Worm (Caenorhabditis elegans) whole organism, L4/young adult: ENCODE measurements around the gene M02B1.3.

Experiments
- W03F9.2 ChIP-seq: fragments of 150-350 bp; optimal IDR thresholded peaks from 2 replicates; lab custom pipeline; 2014; ENCODE audit warnings: missing biosample characterization, missing genetic modification characterization
- dao-5 ChIP-seq: sonication (generic microtip); optimal IDR thresholded peaks from 2 replicates; lab custom pipeline; 2016; ENCODE audit warnings: missing genotype, missing genetic modification characterization, moderate library complexity, missing compliant biosample characterization
- him-1 ChIP-seq: sonication (generic microtip); optimal IDR thresholded peaks from 2 replicates; lab custom pipeline; 2016; ENCODE audit warnings: missing genotype, missing genetic modification reagents, missing genetic modification characterization, missing compliant biosample characterization

M02B1.3 gene

DNA sequence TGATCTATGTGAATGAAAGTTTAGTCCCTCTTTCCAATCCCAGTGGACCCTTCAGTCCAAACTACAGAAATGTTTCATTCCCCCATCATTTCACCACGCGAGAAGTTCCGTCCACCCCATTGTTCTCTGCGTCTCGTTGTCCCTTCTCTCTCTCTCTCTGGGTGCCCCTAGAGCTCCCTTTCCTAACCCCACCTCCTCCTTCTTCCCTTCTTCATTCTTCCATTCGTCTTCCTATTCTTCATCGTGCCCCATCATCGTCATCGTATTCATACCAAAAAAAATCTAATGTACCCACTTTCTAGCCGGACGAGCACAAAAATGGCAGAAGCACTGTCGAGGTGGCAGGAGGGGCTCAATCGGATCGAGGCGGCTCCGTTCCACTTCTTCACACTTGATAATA, at the start of gene M02B1.3:
Gene M02B1.3 (plus strand): TSS at position 301 of the 400 bp plus-strand sequence.
- no peak for TF ChIP-seq W03F9.2
- no peak for TF ChIP-seq him-1 (tag; lab: Kevin White, UChicago)
- no peak for TF ChIP-seq dao-5 (tag; lab: Kevin White, UChicago)

DNA sequence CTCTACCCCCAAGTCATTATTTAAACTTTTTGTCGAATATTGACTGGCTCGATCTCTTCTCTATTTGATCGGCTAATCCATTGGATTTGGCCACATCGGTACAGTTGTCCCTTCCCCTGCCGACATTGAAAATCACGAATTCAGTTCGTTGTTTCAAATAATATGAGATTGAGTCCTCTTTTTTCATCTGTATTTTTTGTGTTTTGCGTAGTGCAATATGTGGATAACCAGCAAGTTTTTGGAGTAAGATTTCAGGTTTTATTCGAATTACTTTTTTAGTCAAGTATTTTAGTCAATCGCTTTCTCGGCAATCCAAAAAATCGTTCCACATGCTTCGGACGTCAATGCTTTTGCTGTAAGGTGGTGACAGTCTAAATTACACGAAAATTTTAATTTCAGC, 47.2 kb upstream of the M02B1.3 start, which contains the start of gene F07C6.3:
Gene F07C6.3 (plus strand): TSS at position 148 of the 400 bp plus-strand sequence.
- no peak for TF ChIP-seq him-1 (tag; lab: Kevin White, UChicago)
- TF ChIP-seq W03F9.2 = no peak
- no peak for TF ChIP-seq dao-5 (tag; lab: Kevin White, UChicago)

DNA sequence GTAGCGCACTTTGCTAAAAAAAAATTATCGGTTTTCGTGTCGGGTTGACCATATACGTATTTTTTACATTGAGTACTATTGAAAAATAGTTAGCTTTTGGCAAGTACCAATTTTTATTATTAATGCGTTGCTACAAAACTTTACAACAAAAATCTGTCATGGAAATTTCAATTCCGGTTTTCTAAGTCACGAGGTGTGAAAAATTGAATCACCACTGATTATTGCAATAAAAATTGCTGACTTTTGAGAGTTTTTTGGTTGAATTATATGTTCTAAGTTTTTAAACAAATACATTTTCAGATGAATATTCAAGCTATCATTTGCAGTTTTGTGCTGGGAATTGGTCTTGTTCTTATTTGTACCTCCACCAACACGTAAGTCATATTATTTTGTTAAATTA, 45.4 kb upstream of the M02B1.3 start, which contains the start of gene F07C6.2:
Gene F07C6.2 (plus strand): TSS at position 301 of the 400 bp plus-strand sequence.
- no peak for TF ChIP-seq dao-5 (tag; lab: Kevin White, UChicago)

DNA sequence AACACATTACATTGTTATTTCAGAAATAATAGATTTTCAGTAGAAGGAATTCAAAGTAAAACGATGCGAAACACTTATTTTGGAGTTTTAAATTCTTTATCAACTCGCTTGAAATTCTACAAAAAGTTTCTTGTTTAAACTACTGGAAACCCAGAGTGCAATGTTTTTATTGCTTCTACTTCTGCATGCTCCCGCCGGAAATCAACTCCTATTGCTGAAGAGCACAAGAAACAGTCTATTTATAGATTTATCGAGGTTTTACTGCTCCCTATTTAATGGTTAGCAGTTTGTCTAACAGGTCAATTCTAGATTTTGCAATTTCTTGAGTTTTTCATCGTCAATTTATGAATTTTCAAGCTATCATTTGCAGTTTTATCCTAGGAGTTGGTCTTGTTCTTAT, 43.8 kb upstream of the M02B1.3 start, which contains the start of gene F07C6.6:
Gene F07C6.6 (plus strand): TSS at position 301 of the 400 bp plus-strand sequence.
- TF ChIP-seq him-1 (tag; lab: Kevin White, UChicago) = no peak
- no peak for TF ChIP-seq dao-5 (tag; lab: Kevin White, UChicago)
- no peak for TF ChIP-seq W03F9.2

DNA sequence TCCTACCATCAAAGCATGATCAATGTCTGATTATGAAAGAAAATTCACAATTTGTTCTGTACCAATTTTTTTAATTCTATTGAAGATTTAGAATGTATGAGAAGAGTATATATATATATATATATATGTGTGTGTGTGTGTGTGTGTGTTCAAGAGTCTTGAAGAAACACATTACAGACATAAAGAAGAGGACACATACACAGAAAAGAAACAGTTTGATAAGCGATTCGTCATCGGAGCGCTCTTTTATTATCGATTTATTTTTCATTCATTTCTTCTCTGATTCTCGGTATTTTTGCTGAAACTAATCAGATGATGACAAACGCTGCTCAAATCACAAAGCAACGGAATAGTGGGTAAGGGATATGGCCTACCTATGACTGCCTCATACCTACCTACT, 42.7 kb upstream of the M02B1.3 start, which contains the start of gene pin-2:
Gene pin-2 (plus strand): TSS at position 227 of the 400 bp plus-strand sequence.
- TF ChIP-seq dao-5 (tag; lab: Kevin White, UChicago) = no peak

DNA sequence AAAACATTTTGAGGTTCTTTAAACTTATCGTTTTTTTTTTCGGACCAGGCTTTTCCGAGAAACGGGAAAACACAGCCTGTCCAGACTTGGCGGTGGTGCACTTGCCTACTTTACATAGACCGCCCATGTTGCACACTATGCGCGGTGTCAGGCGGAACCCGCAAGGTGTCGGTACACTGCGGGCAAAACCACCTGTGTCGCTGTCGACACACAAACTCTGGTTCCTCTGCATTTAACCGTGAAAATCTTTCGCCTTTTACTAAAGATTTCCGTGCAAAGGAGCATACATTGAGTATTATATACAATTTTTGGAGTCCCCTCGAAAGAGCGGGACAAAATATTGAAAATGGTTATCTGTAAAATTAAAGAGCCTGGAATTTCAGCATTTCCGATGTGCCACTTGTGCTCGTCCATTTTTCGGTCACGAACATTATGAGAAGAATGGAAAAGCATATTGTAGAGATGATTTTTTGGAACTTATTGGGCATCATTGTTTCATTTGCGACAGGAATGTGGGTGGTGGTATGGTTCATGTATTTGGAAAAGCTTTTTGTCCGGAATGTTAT, 40.9 kb upstream of the M02B1.3 start:
- TF ChIP-seq W03F9.2 (no peak), him-1 (tag; lab: Kevin White, UChicago) (no peak), dao-5 (tag; lab: Kevin White, UChicago) (no peak)

DNA sequence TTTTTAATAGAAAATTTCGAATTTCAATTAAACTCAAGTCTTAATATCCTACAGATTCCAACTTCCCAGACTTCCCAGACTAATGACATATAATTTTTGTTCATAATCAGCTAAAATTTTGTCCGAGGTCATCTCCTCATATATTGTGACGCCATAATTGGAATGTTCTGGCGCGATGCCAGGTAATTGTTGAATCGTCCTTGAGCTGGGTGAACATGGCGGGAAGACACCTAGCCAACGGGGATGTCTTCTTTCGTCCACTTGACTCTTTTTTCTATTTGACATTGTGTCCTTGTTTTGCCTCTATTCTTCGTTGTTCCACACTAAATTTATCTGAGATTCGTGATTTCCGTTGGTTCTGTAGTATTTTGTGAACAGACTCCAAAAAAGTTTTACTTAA, 39.5 kb upstream of the M02B1.3 start:
- TF ChIP-seq W03F9.2 = no peak
- no peak for TF ChIP-seq dao-5 (tag; lab: Kevin White, UChicago)
- TF ChIP-seq him-1 (tag; lab: Kevin White, UChicago) = no peak

DNA sequence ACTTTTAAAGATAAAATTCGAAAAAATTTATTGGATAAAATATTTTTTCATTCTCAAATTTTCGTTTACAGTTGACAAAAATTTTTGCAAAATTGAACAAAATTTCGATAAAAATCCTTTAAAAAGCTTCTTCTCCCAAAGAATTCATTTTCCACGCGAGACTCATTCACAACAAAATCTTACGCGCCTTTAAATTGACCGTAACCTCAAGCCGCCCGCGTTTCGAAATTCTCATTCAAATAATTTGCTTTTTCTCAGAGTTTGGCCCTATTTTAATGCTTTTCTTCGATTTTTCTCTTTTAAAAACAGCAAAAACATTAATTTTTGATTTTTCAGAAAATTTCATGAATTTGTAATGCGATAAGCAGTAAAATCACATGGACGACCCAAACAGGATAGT, 30.7 kb upstream of the M02B1.3 start, which contains the start of gene F07C6.4:
Gene F07C6.4 (plus strand): TSS at position 330 of the 400 bp plus-strand sequence.
- TF ChIP-seq W03F9.2 (no peak), dao-5 (tag; lab: Kevin White, UChicago) (no peak), him-1 (tag; lab: Kevin White, UChicago) (no peak)

DNA sequence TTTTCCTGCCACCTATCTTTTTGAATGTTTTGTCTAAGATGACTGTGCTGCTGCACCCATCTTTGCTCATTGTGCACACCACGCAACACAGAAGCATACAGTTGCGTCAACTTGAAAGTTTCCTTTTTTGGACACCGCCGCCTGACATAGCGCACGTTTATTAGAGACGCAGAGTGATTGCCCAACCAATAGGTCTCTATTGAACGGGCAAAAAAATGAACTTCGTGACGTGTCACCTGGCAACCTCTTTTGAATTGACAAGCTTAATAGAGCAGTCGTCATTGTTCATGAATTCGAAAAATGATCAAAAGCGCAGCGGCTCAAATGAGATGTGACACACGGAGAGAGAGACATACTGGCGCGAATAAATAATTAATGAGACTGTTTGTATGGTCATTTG, 24.8 kb upstream of the M02B1.3 start:
- TF ChIP-seq W03F9.2 = no peak

DNA sequence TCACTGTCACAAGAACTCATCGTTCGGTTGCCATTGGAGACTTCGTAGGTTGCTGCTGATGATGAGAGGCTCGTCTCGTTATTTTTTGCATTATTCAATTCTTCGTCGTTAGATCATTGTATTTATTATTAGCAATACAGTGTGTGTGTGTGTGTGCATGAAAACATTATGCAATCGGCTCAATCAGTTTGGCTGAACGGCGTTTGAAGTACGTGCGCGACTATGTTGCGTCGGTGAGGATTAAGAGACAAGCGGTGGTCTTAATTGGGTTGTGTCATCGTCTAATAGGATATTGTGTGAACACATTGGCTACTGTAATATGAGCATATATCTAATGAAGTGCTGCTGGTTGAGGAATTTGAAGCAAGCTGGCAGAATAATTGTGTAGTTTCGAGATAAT, 22.5 kb upstream of the M02B1.3 start:
- no peak for TF ChIP-seq dao-5 (tag; lab: Kevin White, UChicago)
- TF ChIP-seq W03F9.2 = no peak
- TF ChIP-seq him-1 (tag; lab: Kevin White, UChicago) = no peak

DNA sequence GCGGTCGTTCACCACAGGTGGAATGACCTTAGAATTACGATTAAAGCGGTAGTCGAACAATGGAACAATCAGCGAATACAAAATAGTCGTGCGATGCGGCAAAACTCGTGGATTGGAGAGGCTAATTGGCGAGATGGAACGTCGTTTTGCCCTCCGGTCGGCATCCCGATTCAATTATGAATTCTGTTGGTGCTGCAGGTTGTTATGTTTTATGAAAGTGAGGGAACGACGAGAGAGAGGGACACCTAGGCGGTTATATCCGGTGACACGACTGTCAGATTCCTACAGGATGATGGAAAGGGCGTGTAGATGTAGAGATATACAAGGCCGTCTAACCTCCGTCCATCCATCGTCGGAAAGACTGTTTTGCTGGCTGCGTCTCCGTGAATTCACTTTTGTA, 19.7 kb upstream of the M02B1.3 start:
- TF ChIP-seq him-1 (tag; lab: Kevin White, UChicago) (no peak), dao-5 (tag; lab: Kevin White, UChicago) (no peak), W03F9.2 (no peak)

DNA sequence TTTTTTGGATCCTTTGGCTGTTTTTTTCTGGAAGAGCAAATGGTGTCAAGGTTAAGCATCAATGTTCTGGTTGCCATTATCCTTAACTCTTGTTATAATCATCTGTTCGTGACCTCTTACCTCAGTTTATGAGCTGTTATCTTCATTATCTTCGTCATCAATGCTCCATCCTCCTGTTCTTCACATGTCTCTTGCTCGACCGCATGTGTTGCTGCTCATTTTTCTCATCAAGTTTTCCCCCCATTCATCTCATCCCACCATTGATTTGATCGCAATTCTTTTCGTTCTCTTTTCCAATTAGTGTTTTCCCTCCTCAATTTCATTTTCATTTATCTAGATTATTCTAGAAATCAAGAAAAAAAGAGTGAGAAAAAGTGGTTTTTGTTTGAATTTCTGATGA, 18.8 kb upstream of the M02B1.3 start:
- TF ChIP-seq dao-5 (tag; lab: Kevin White, UChicago) (no peak), W03F9.2 (no peak), him-1 (tag; lab: Kevin White, UChicago) (no peak)

DNA sequence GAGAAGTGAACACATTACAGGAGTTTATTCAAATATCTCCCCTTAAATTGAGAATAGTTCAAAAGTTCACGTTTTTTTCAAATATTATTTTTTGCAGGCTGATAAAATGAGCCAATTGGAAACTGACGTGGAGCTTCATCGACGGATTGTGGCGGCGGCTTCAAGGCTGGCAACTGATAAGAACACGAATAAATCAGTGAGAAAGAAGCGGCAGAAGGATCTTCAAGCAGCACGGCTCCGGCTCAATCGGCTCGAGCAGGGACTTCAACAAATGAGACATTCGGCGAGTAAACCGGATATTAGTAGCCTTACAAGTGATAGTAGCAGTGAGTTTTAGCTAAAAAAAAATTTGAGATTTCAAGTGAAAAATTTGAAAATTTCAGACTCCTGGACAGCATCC, 11.0 kb upstream of the M02B1.3 start, which contains the start of gene M02B1.4:
Gene M02B1.4 (minus strand): TSS at position 9 of the 400 bp plus-strand sequence.
- TF ChIP-seq W03F9.2 (no peak), dao-5 (tag; lab: Kevin White, UChicago) (no peak), him-1 (tag; lab: Kevin White, UChicago) (no peak)

DNA sequence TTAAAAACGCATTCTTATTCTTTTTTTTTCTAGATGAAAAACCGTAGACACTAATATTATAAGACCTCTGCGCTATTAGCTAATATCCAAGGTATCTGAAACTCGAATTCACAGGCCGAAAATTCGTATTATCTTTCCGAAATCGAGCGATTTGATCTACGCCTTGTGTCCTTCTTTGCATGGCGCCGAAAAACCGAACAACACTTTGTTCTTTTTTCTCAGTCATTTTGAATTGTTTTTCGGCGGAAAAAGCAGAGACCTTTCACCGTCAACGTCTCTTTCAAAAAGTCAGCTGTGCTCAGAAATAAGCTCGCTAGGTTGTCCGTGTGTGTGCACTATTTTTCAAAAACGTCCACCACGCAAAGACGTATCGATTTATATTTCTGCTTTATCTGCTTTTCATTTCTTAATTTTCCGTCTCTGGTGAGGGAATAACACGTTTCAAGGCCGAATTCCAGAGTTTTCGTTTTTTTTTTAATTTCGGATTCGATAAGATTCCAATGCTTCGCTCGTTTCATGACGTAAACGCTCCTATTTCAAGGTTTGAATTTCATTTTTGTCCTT, 5.4 kb upstream of the M02B1.3 start:
- TF ChIP-seq W03F9.2 (no peak), dao-5 (tag; lab: Kevin White, UChicago) (no peak), him-1 (tag; lab: Kevin White, UChicago) (no peak)
